Fruit fly (Drosophila melanogaster) whole organism, embryonic: ENCODE data around the gene CG14253.

Experiments
- Asciz ChIP-seq: fragments of 200-800 bp; sonication (Bioruptor generic); optimal IDR thresholded peaks from 2 replicates; lab custom pipeline; 2017; ENCODE audit warnings: missing biosample characterization, mild to moderate bottlenecking, missing genetic modification characterization, missing genetic modification reagents
- Atf3 ChIP-seq: fragments of 200-800 bp; sonication (Bioruptor generic); optimal IDR thresholded peaks from 3 replicates; lab custom pipeline; 2016; ENCODE audit warnings: missing biosample characterization, missing genetic modification characterization
- Bdp1 ChIP-seq: fragments of 200-800 bp; sonication (Bioruptor generic); optimal IDR thresholded peaks from 3 replicates; lab custom pipeline; 2016; ENCODE audit warnings: missing biosample characterization, missing genetic modification characterization
- CG10431 ChIP-seq: fragments of 200-800 bp; sonication (Bioruptor generic); optimal IDR thresholded peaks from 3 replicates; lab custom pipeline; 2018; ENCODE audit warnings: missing biosample characterization, mild to moderate bottlenecking, missing genetic modification characterization
- CG10462 ChIP-seq: fragments of 200-800 bp; sonication (Bioruptor generic); optimal IDR thresholded peaks from 2 replicates; lab custom pipeline; 2016; ENCODE audit warnings: missing biosample characterization, missing genetic modification characterization
- CG12104 ChIP-seq: fragments of 200-800 bp; sonication (Bioruptor generic); optimal IDR thresholded peaks from 3 replicates; lab custom pipeline; 2016; ENCODE audit warnings: missing biosample characterization, missing genetic modification characterization
- CG13287 ChIP-seq: fragments of 200-800 bp; sonication (Bioruptor generic); IDR thresholded peaks from 2 replicates; pipeline ENCODE4 v1.3.6; 2022; ENCODE audit warnings: missing biosample characterization, missing genetic modification characterization; ENCODE audit not compliant: partially characterized antibody
- CG16779 ChIP-seq: fragments of 200-800 bp; sonication (Bioruptor generic); IDR thresholded peaks from 2 replicates; pipeline ENCODE4 v1.3.6; 2022; ENCODE audit warnings: missing biosample characterization, missing genetic modification characterization
- CG17328 ChIP-seq: fragments of 200-800 bp; sonication (Bioruptor generic); IDR thresholded peaks from 2 replicates; pipeline ENCODE4 v1.3.6; 2022; ENCODE audit warnings: missing biosample characterization, missing genetic modification characterization
- CG17912 ChIP-seq: fragments of 200-800 bp; sonication (Bioruptor generic); optimal IDR thresholded peaks from 2 replicates; lab custom pipeline; 2018; ENCODE audit warnings: missing biosample characterization, mild to moderate bottlenecking, missing genetic modification characterization
- CG3065 ChIP-seq: fragments of 200-800 bp; sonication (Bioruptor generic); optimal IDR thresholded peaks from 2 replicates; lab custom pipeline; 2016; ENCODE audit warnings: missing biosample characterization, missing genetic modification characterization
- CG6689 ChIP-seq: fragments of 200-800 bp; sonication (Bioruptor generic); IDR thresholded peaks from 2 replicates; pipeline ENCODE4 v1.3.6; 2022; ENCODE audit warnings: missing biosample characterization, missing genetic modification characterization
- CG6765 ChIP-seq: fragments of 200-800 bp; sonication (Bioruptor generic); optimal IDR thresholded peaks from 3 replicates; lab custom pipeline; 2017; ENCODE audit warnings: missing biosample characterization, mild to moderate bottlenecking, missing genetic modification characterization
- CG7271 ChIP-seq: fragments of 200-800 bp; sonication (Bioruptor generic); optimal IDR thresholded peaks from 2 replicates; lab custom pipeline; 2018; ENCODE audit warnings: missing biosample characterization, mild to moderate bottlenecking, missing genetic modification characterization, moderate library complexity
- CG7839 ChIP-seq: fragments of 200-800 bp; sonication (Bioruptor generic); optimal IDR thresholded peaks from 3 replicates; lab custom pipeline; 2018; ENCODE audit warnings: missing biosample characterization, mild to moderate bottlenecking, missing genetic modification characterization, moderate library complexity
- CTCF ChIP-seq: fragments of 200-800 bp; sonication (Bioruptor generic); optimal IDR thresholded peaks from 2 replicates; lab custom pipeline; 2017; ENCODE audit warnings: missing biosample characterization, mild to moderate bottlenecking, missing genetic modification characterization, moderate library complexity
- Deaf1 ChIP-seq: fragments of 200-800 bp; optimal IDR thresholded peaks from 3 replicates; lab custom pipeline; 2019; ENCODE audit warnings: missing biosample characterization, mild to moderate bottlenecking, missing genetic modification characterization, moderate library complexity
- Fer1 ChIP-seq: fragments of 200-800 bp; sonication (Bioruptor generic); optimal IDR thresholded peaks from 2 replicates; lab custom pipeline; 2017; ENCODE audit warnings: missing biosample characterization, mild to moderate bottlenecking, missing genetic modification characterization
- Fer2 ChIP-seq: fragments of 200-800 bp; sonication (Bioruptor generic); optimal IDR thresholded peaks from 2 replicates; lab custom pipeline; 2018; ENCODE audit warnings: missing biosample characterization, mild to moderate bottlenecking, missing genetic modification characterization, moderate library complexity
- HLHmδ ChIP-seq: fragments of 200-800 bp; sonication (Bioruptor generic); optimal IDR thresholded peaks from 2 replicates; lab custom pipeline; 2018; ENCODE audit warnings: missing biosample characterization, mild to moderate bottlenecking, missing genetic modification characterization, moderate library complexity
- Hmr ChIP-seq: fragments of 200-800 bp; sonication (Bioruptor generic); optimal IDR thresholded peaks from 3 replicates; lab custom pipeline; 2017; ENCODE audit warnings: mild to moderate bottlenecking, missing biosample characterization, missing genetic modification reagents, missing genetic modification characterization
- Hr51 ChIP-seq, 2 experiments: fragments of 200-800 bp; sonication (Bioruptor generic); optimal IDR thresholded peaks; 2 replicates in 1 of 2; 3 replicates in 1 of 2; lab custom pipeline; 2016 to 2018; ENCODE audit warnings: missing biosample characterization in 2 of 2, missing genetic modification characterization in 2 of 2, mild to moderate bottlenecking in 1 of 2, moderate library complexity in 1 of 2
- Mad ChIP-seq: fragments of 200-800 bp; sonication (Bioruptor generic); optimal IDR thresholded peaks from 2 replicates; lab custom pipeline; 2016; ENCODE audit warnings: missing biosample characterization, missing genetic modification characterization
- Meics ChIP-seq: fragments of 200-800 bp; sonication (Bioruptor generic); optimal IDR thresholded peaks from 2 replicates; lab custom pipeline; 2017; ENCODE audit warnings: missing biosample characterization, mild to moderate bottlenecking, missing genetic modification characterization
- NFAT ChIP-seq: fragments of 200-800 bp; sonication (Bioruptor generic); IDR thresholded peaks from 2 replicates; pipeline ENCODE4 v1.3.6; 2022; ENCODE audit warnings: missing biosample characterization, missing genetic modification characterization
- Optix ChIP-seq: fragments of 200-800 bp; sonication (Bioruptor generic); IDR thresholded peaks from 3 replicates; pipeline ENCODE4 v1.3.6; 2022; ENCODE audit warnings: missing biosample characterization, missing genetic modification characterization
- PHDP ChIP-seq: fragments of 200-800 bp; sonication (Bioruptor generic); optimal IDR thresholded peaks from 3 replicates; lab custom pipeline; 2018; ENCODE audit warnings: missing biosample characterization, mild to moderate bottlenecking, missing genetic modification characterization, moderate library complexity
- ap ChIP-seq: fragments of 200-800 bp; sonication (Bioruptor generic); IDR thresholded peaks from 2 replicates; pipeline ENCODE4 v1.3.6; 2022; ENCODE audit warnings: missing biosample characterization, missing genetic modification characterization
- ash1 ChIP-seq: fragments of 200-800 bp; sonication (Bioruptor generic); optimal IDR thresholded peaks from 2 replicates; lab custom pipeline; 2018; ENCODE audit warnings: missing biosample characterization, mild to moderate bottlenecking, missing genetic modification characterization
- cg ChIP-seq: fragments of 200-800 bp; sonication (Bioruptor generic); optimal IDR thresholded peaks from 3 replicates; lab custom pipeline; 2019; ENCODE audit warnings: missing biosample characterization, mild to moderate bottlenecking, missing genetic modification characterization, moderate library complexity
- crc ChIP-seq: fragments of 200-800 bp; sonication (Bioruptor generic); optimal IDR thresholded peaks from 2 replicates; lab custom pipeline; 2016; ENCODE audit warnings: missing biosample characterization, missing genetic modification characterization
- dpn ChIP-seq, 2 experiments: fragments of 200-800 bp; sonication (Bioruptor generic); optimal IDR thresholded peaks; 3 replicates each; lab custom pipeline; 2016; ENCODE audit warnings: missing biosample characterization in 2 of 2, missing genetic modification characterization in 2 of 2
- exex ChIP-seq: fragments of 200-800 bp; sonication (Bioruptor generic); optimal IDR thresholded peaks from 4 replicates; lab custom pipeline; 2018; ENCODE audit warnings: missing biosample characterization, mild to moderate bottlenecking, missing genetic modification characterization, moderate library complexity
- fu2 ChIP-seq: fragments of 200-800 bp; sonication (Bioruptor generic); optimal IDR thresholded peaks from 2 replicates; lab custom pipeline; 2016; ENCODE audit warnings: missing biosample characterization, missing genetic modification characterization
- grn ChIP-seq: fragments of 200-800 bp; sonication (Bioruptor generic); optimal IDR thresholded peaks from 3 replicates; lab custom pipeline; 2017; ENCODE audit warnings: missing biosample characterization, missing genetic modification characterization
- gro ChIP-seq: fragments of 200-800 bp; sonication (Bioruptor generic); optimal IDR thresholded peaks from 2 replicates; lab custom pipeline; 2016; ENCODE audit warnings: missing biosample characterization, missing genetic modification characterization
- kay ChIP-seq: fragments of 200-800 bp; sonication (Bioruptor generic); optimal IDR thresholded peaks from 2 replicates; lab custom pipeline; 2016; ENCODE audit warnings: missing biosample characterization, missing genetic modification characterization
- lbe ChIP-seq: fragments of 200-800 bp; sonication (Bioruptor generic); optimal IDR thresholded peaks from 2 replicates; lab custom pipeline; 2016; ENCODE audit warnings: missing biosample characterization, mild to moderate bottlenecking, missing genetic modification characterization
- nom ChIP-seq: fragments of 200-800 bp; sonication (Bioruptor generic); optimal IDR thresholded peaks from 2 replicates; lab custom pipeline; 2017; ENCODE audit warnings: missing biosample characterization, missing genetic modification characterization, mild to moderate bottlenecking, moderate library complexity, missing genetic modification reagents
- odd ChIP-seq: fragments of 200-800 bp; sonication (Bioruptor generic); optimal IDR thresholded peaks from 2 replicates; lab custom pipeline; 2017; ENCODE audit warnings: missing biosample characterization, mild to moderate bottlenecking, missing genetic modification characterization
- pzg ChIP-seq: fragments of 200-800 bp; sonication (Bioruptor generic); optimal IDR thresholded peaks from 3 replicates; lab custom pipeline; 2018; ENCODE audit warnings: missing biosample characterization, mild to moderate bottlenecking, missing genetic modification characterization, moderate library complexity
- row ChIP-seq: fragments of 200-800 bp; sonication (Bioruptor generic); IDR thresholded peaks from 3 replicates; pipeline ENCODE4 v1.3.6; 2022; ENCODE audit warnings: missing biosample characterization, missing genetic modification characterization
- seq ChIP-seq: fragments of 200-800 bp; sonication (Bioruptor generic); IDR thresholded peaks from 2 replicates; pipeline ENCODE4 v1.3.6; 2022; ENCODE audit warnings: missing biosample characterization, missing genetic modification characterization
- sim ChIP-seq: fragments of 200-800 bp; sonication (Bioruptor generic); IDR thresholded peaks from 2 replicates; pipeline ENCODE4 v1.3.6; 2022; ENCODE audit warnings: missing biosample characterization, missing genetic modification characterization
- sob ChIP-seq: fragments of 200-800 bp; sonication (Bioruptor generic); IDR thresholded peaks from 2 replicates; pipeline ENCODE4 v1.3.6; 2022; ENCODE audit warnings: missing biosample characterization, missing genetic modification characterization
- sug ChIP-seq: fragments of 200-800 bp; optimal IDR thresholded peaks from 2 replicates; lab custom pipeline; 2019; ENCODE audit warnings: missing biosample characterization, mild to moderate bottlenecking, missing genetic modification characterization, moderate library complexity
- toy ChIP-seq: fragments of 200-800 bp; sonication (Bioruptor generic); IDR thresholded peaks from 2 replicates; pipeline ENCODE4 v1.3.6; 2022; ENCODE audit warnings: missing biosample characterization, missing genetic modification characterization
- tup ChIP-seq: fragments of 200-800 bp; sonication (Bioruptor generic); optimal IDR thresholded peaks from 2 replicates; lab custom pipeline; 2016; ENCODE audit warnings: missing biosample characterization, mild to moderate bottlenecking, missing genetic modification characterization, moderate library complexity
- zen ChIP-seq: fragments of 200-800 bp; sonication (Bioruptor generic); optimal IDR thresholded peaks from 3 replicates; lab custom pipeline; 2018; ENCODE audit warnings: missing biosample characterization, mild to moderate bottlenecking, missing genetic modification characterization, moderate library complexity
- zfh2 ChIP-seq: fragments of 200-800 bp; sonication (Bioruptor generic); optimal IDR thresholded peaks from 2 replicates; lab custom pipeline; 2016; ENCODE audit warnings: missing biosample characterization, missing genetic modification characterization

CG14253 gene

DNA sequence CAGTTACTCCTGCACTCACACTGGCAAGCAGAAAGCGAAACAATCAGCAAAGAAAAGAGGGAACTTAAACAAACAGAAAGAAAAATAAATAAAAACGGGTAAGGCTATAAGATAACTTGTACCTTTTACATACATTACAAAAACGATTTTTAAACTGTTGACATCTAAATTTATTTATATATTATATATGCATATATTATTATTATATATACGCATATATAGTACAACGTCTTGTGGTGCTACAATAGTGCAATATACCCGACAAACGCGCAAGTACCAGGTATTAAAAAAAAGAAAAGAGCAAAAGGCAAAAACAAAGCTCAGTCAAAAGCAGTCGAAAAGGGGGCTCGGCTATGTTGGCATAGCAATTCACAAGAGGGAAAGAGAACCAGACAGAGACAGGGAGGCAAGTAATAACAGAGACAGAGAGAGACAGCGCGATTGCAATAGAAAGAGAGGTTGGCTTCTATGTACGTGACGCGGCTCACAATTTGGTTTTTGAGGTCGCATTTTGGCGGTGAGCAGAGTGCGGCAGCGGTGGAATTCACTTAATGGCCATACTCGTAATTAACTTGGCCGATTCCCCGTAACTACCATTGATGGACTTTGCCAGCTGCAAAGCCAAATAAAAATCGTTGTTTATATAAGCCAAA, 24.2 kb upstream of the CG14253 start (continued):
- TF ChIP-seq Optix: 0 out of 3 replicates have a peak, but pooled peaks have one; percentile 36
- TF ChIP-seq CG17912: no peak
- peak; percentile 74 for TF ChIP-seq sob (GFP tag; lab: Robert Waterston, UW)
- peak; percentile 3 for TF ChIP-seq cg (GFP tag; lab: Kevin White, UChicago)
- no peak for TF ChIP-seq ash1
- no peak for TF ChIP-seq Atf3 (GFP tag; lab: Kevin White, UChicago)
- TF ChIP-seq CG16779 (GFP tag; lab: Robert Waterston, UW): no peak
- peak in 1 of 2 experiments; percentile 74 for TF ChIP-seq dpn (GFP tag; optimal IDR thresholded peaks at IDR 0.05; lab: Kevin White, UChicago)
- peak; percentile 30 for TF ChIP-seq CG7271
- TF ChIP-seq lbe: peak; percentile 88
- TF ChIP-seq Mad: no peak
- no peak for TF ChIP-seq gro (GFP tag; lab: Kevin White, UChicago)
- no peak for TF ChIP-seq pzg (GFP tag; lab: Kevin White, UChicago)
- TF ChIP-seq Asciz (GFP tag; lab: Kevin White, UChicago): peak; percentile 85
- TF ChIP-seq fu2 (GFP tag; lab: Kevin White, UChicago): no peak
- no peak for TF ChIP-seq HLHmδ (GFP tag; lab: Kevin White, UChicago)
- peak; percentile 21 for TF ChIP-seq zen (tag; lab: Kevin White, UChicago)
- peak; percentile 23 for TF ChIP-seq exex (tag; lab: Kevin White, UChicago)
- TF ChIP-seq sug (tag; lab: Kevin White, UChicago): no peak
- TF ChIP-seq CTCF (GFP tag; lab: Kevin White, UChicago): no peak
- TF ChIP-seq CG7839 (tag; lab: Kevin White, UChicago): peak; percentile 85
- peak; percentile 94 for TF ChIP-seq nom
- no peak for TF ChIP-seq kay
- TF ChIP-seq CG10431: peak; percentile 6
- peak in 1 of 2 experiments; percentile 90 for TF ChIP-seq Hr51 (GFP tag; optimal IDR thresholded peaks at IDR 0.05; lab: Kevin White, UChicago)
- TF ChIP-seq seq (GFP tag; lab: Robert Waterston, UW): peak; percentile 50; the same call in 1 of the 2 replicates
- TF ChIP-seq CG17328 (GFP tag; lab: Robert Waterston, UW): peak; percentile 88
- no peak; the same call in 1 of the 2 replicates for TF ChIP-seq sim (GFP tag; lab: Robert Waterston, UW)
- TF ChIP-seq Fer1 (GFP tag; lab: Kevin White, UChicago): peak; percentile 61
- TF ChIP-seq odd (GFP tag; lab: Kevin White, UChicago): peak; percentile 20
- TF ChIP-seq Bdp1: no peak
- TF ChIP-seq row (GFP tag; lab: Robert Waterston, UW): peak; percentile 89
- TF ChIP-seq tup (GFP tag; lab: Kevin White, UChicago): no peak
- TF ChIP-seq CG13287: no peak
- no peak for TF ChIP-seq zfh2 (GFP tag; lab: Kevin White, UChicago)
- TF ChIP-seq Meics (GFP tag; lab: Kevin White, UChicago): peak; percentile 69
- TF ChIP-seq crc (GFP tag; lab: Kevin White, UChicago): no peak
- TF ChIP-seq PHDP: peak; percentile 83
- TF ChIP-seq CG12104 (GFP tag; lab: Kevin White, UChicago): peak; percentile 56
- TF ChIP-seq Deaf1 (tag; lab: Kevin White, UChicago): peak; percentile 42
- peak; percentile 74 for TF ChIP-seq Hmr (GFP tag; lab: Kevin White, UChicago)
- peak; percentile 19 for TF ChIP-seq CG10462 (GFP tag; lab: Kevin White, UChicago)
- peak; percentile 90 for TF ChIP-seq CG6689
- no peak for TF ChIP-seq grn (GFP tag; lab: Kevin White, UChicago)
- peak; percentile 67 for TF ChIP-seq ap
- no peak for TF ChIP-seq toy (GFP tag; lab: Robert Waterston, UW)
- TF ChIP-seq NFAT: no peak
- peak; percentile 27 for TF ChIP-seq CG3065
- no peak for TF ChIP-seq Fer2
- TF ChIP-seq CG6765 (GFP tag; lab: Kevin White, UChicago): no peak
